Fruit fly (Drosophila melanogaster) whole organism, wandering third instar larva: ENCODE data around the gene CG43307.
A peak's percentile ranks its signal among the peaks of the same experiment; 100 is the strongest.

ENCODE experiments used
- CG32264 ChIP-seq: fragments of 200-800 bp; sonication (Bioruptor generic); optimal IDR thresholded peaks from 2 replicates; lab custom pipeline; 2016; ENCODE audit warnings: missing biosample characterization, missing genetic modification characterization
- CG9705 ChIP-seq: fragments of 200-800 bp; sonication (Bioruptor generic); optimal IDR thresholded peaks from 2 replicates; lab custom pipeline; 2018; ENCODE audit warnings: missing biosample characterization, mild to moderate bottlenecking, missing genetic modification characterization
- CrebA ChIP-seq: fragments of 200-800 bp; sonication (Bioruptor generic); optimal IDR thresholded peaks from 2 replicates; lab custom pipeline; 2016; ENCODE audit warnings: missing biosample characterization, mild to moderate bottlenecking, missing genetic modification characterization, borderline replicate concordance
- Dfd ChIP-seq: fragments of >200 bp; optimal IDR thresholded peaks from 2 replicates; lab custom pipeline; 2017; ENCODE audit warnings: missing biosample characterization, missing genetic modification characterization
- Dif ChIP-seq: fragments of 200-275, 200-300 bp; sonication (Bioruptor generic); optimal IDR thresholded peaks from 2 replicates; lab custom pipeline; 2018; ENCODE audit warnings: missing biosample characterization, missing genetic modification characterization; ENCODE audit not compliant: partially characterized antibody
- HLH106 ChIP-seq: fragments of 200-800 bp; optimal IDR thresholded peaks from 3 replicates; lab custom pipeline; 2019; ENCODE audit warnings: missing biosample characterization, mild to moderate bottlenecking, missing genetic modification characterization, moderate library complexity
- Hnf4 ChIP-seq: fragments of 200-800 bp; sonication (Bioruptor generic); optimal IDR thresholded peaks from 2 replicates; lab custom pipeline; 2016; ENCODE audit warnings: missing biosample characterization, mild to moderate bottlenecking, missing genetic modification characterization
- Hr78 ChIP-seq: fragments of >200 bp; optimal IDR thresholded peaks from 2 replicates; lab custom pipeline; 2017; ENCODE audit warnings: missing biosample characterization, missing genetic modification characterization
- Hr83 ChIP-seq: fragments of 200-300 bp; sonication (Bioruptor generic); optimal IDR thresholded peaks from 2 replicates; lab custom pipeline; 2016; ENCODE audit warnings: missing biosample characterization, mild to moderate bottlenecking, missing genetic modification characterization, moderate library complexity; ENCODE audit not compliant: poor library complexity, severe bottlenecking
- Mio ChIP-seq: sonication (Bioruptor generic); optimal IDR thresholded peaks from 2 replicates; lab custom pipeline; 2016; ENCODE audit warnings: missing biosample characterization, missing genetic modification characterization
- Myc ChIP-seq: fragments of >200 bp; optimal IDR thresholded peaks from 2 replicates; lab custom pipeline; 2017
- N ChIP-seq: fragments of >200 bp; optimal IDR thresholded peaks from 2 replicates; lab custom pipeline; 2018; ENCODE audit warnings: missing biosample characterization, missing external identifiers, missing genetic modification characterization
- OdsH ChIP-seq: fragments of 200-800 bp; sonication (Bioruptor generic); optimal IDR thresholded peaks from 2 replicates; lab custom pipeline; 2016; ENCODE audit warnings: missing biosample characterization, mild to moderate bottlenecking, missing genetic modification characterization
- Rel ChIP-seq, 2 experiments: fragments of 200-800 bp; sonication (Bioruptor generic) in 1 of 2; optimal IDR thresholded peaks; 2 replicates in 1 of 2; 3 replicates in 1 of 2; lab custom pipeline; 2016 to 2019; ENCODE audit warnings: mild to moderate bottlenecking in 2 of 2, missing biosample characterization in 2 of 2, missing genetic modification characterization in 2 of 2, moderate library complexity in 1 of 2
- Sp1 ChIP-seq: fragments of 200-800 bp; sonication (Bioruptor generic); optimal IDR thresholded peaks from 3 replicates; lab custom pipeline; 2019; ENCODE audit warnings: missing biosample characterization, mild to moderate bottlenecking, missing genetic modification characterization, moderate library complexity
- Vsx2 ChIP-seq: fragments of 200-300, 225-300 bp; sonication (Bioruptor generic); optimal IDR thresholded peaks from 2 replicates; lab custom pipeline; 2018; ENCODE audit warnings: missing biosample characterization, missing genetic modification characterization; ENCODE audit not compliant: partially characterized antibody
- br ChIP-seq: fragments of 200-800 bp; sonication (Bioruptor generic); optimal IDR thresholded peaks from 2 replicates; lab custom pipeline; 2016; ENCODE audit warnings: missing biosample characterization, missing genetic modification characterization
- dl ChIP-seq, 2 experiments: fragments of 175-275, 200-275 bp in 1 of 2; fragments of 200-275 bp in 1 of 2; sonication (Bioruptor generic); optimal IDR thresholded peaks; lab custom pipeline; 2018; ENCODE audit warnings: mild to moderate bottlenecking in 2 of 2, missing biosample characterization in 2 of 2, missing genetic modification characterization in 2 of 2, moderate library complexity in 2 of 2; ENCODE audit not compliant: partially characterized antibody in 2 of 2, insufficient read depth in 1 of 2
- dmrt93B ChIP-seq: fragments of 200-800 bp; sonication (Bioruptor generic); optimal IDR thresholded peaks from 2 replicates; lab custom pipeline; 2018; ENCODE audit warnings: missing biosample characterization, mild to moderate bottlenecking, missing genetic modification characterization
- dsf ChIP-seq: sonication (Bioruptor generic); optimal IDR thresholded peaks from 2 replicates; lab custom pipeline; 2016; ENCODE audit warnings: missing biosample characterization, missing genetic modification characterization, borderline replicate concordance
- ey ChIP-seq: fragments of 200-800 bp; sonication (Bioruptor generic); optimal IDR thresholded peaks from 2 replicates; lab custom pipeline; 2016; ENCODE audit warnings: missing biosample characterization, missing genetic modification characterization
- foxo ChIP-seq, 2 experiments: fragments of 200-800 bp; sonication (Bioruptor generic); optimal IDR thresholded peaks; 2 replicates in 1 of 2; 3 replicates in 1 of 2; lab custom pipeline; 2016 to 2017; ENCODE audit warnings: missing biosample characterization in 2 of 2, missing genetic modification characterization in 2 of 2
- fru ChIP-seq: fragments of 200-800 bp; sonication (Bioruptor generic); optimal IDR thresholded peaks from 3 replicates; lab custom pipeline; 2016; ENCODE audit warnings: missing biosample characterization, mild to moderate bottlenecking, missing genetic modification characterization
- h ChIP-seq: fragments of 200-800 bp; sonication (Bioruptor generic); optimal IDR thresholded peaks from 3 replicates; lab custom pipeline; 2016; ENCODE audit warnings: missing biosample characterization, mild to moderate bottlenecking, missing genetic modification characterization
- jim ChIP-seq: fragments of 175-275, 200-325 bp; sonication (Bioruptor generic); optimal IDR thresholded peaks from 2 replicates; lab custom pipeline; 2016; ENCODE audit warnings: missing biosample characterization, mild to moderate bottlenecking, missing genetic modification characterization
- lola ChIP-seq: fragments of >200 bp; optimal IDR thresholded peaks from 2 replicates; lab custom pipeline; 2017; ENCODE audit warnings: missing biosample characterization, missing genetic modification characterization
- pan ChIP-seq: fragments of >200 bp; optimal IDR thresholded peaks from 2 replicates; lab custom pipeline; 2017
- psq ChIP-seq: fragments of 200-800 bp; sonication (Bioruptor generic); optimal IDR thresholded peaks from 3 replicates; lab custom pipeline; 2017; ENCODE audit warnings: missing biosample characterization, mild to moderate bottlenecking, missing genetic modification characterization, moderate library complexity
- rgr ChIP-seq: fragments of 200-800 bp; sonication (Bioruptor generic); optimal IDR thresholded peaks from 3 replicates; lab custom pipeline; 2016; ENCODE audit warnings: missing biosample characterization, mild to moderate bottlenecking, missing genetic modification characterization
- sage ChIP-seq: fragments of 200-800 bp; sonication (Bioruptor generic); optimal IDR thresholded peaks from 2 replicates; lab custom pipeline; 2016; ENCODE audit warnings: missing biosample characterization, mild to moderate bottlenecking, missing genetic modification characterization
- sv ChIP-seq: fragments of 200-800 bp; sonication (Bioruptor generic); optimal IDR thresholded peaks from 3 replicates; lab custom pipeline; 2016; ENCODE audit warnings: missing biosample characterization, missing genetic modification characterization
- tai ChIP-seq: sonication (Bioruptor generic); optimal IDR thresholded peaks from 2 replicates; lab custom pipeline; 2016; ENCODE audit warnings: missing biosample characterization, missing genetic modification characterization
- usp ChIP-seq: fragments of >200 bp; optimal IDR thresholded peaks from 2 replicates; lab custom pipeline; 2017; ENCODE audit warnings: missing biosample characterization, missing genetic modification characterization
- woc ChIP-seq: sonication (Bioruptor generic); optimal IDR thresholded peaks from 2 replicates; lab custom pipeline; 2016; ENCODE audit warnings: missing biosample characterization, mild to moderate bottlenecking, missing genetic modification characterization

The CG43307 gene

DNA sequence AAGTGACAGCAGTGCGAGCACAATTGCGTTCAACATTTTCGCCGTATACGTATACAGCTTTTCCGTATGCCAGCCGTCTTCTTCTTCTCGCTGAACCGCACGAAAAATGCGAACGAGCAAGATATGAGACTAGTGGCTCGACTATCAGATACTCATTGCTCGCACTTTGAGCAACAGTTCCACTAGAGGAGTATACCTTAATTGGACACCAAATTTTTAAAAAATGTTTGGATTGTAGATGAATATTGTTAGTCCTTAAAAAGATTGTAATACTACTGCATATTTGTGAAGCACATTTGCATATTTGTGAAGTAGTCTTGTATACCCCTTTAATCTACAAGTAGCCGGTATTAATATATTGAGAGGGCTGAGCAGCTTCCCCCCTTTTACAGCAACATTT, 33.2 kb upstream of the CG43307 start:
- TF ChIP-seq fru (GFP tag; lab: Kevin White, UChicago) (peak; percentile 7), br (GFP tag; lab: Kevin White, UChicago) (no peak), dl (GFP tag; optimal IDR thresholded peaks at IDR 0.05; lab: Kevin White, UChicago; ENCODE audit: insufficient read depth in 1 of 2, partially characterized antibody in 2 of 2) (no peak), woc (GFP tag; lab: Kevin White, UChicago) (no peak), jim (GFP tag; lab: Kevin White, UChicago) (no peak), Hr78 (GFP tag; lab: Kevin White, UChicago) (no peak), Hnf4 (GFP tag; lab: Kevin White, UChicago) (no peak)

DNA sequence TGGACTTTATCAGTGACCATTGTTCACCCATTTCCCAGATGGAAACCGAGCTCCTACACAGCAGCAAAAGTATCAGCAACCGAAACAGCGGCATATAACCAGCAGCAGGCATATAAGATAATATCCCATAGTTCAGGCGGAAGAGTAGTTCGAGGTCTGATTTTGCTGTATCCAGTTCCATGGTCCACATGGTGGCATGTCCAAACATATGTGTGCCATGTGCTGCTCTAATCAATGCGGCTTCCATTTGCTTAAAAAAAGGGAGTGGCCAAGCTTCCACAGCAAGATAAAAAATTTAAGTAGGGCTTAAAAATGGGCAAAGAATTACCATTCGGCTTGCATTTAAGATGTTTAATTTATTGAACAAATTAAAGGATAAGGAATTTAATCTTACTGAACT, 30.7 kb upstream of the CG43307 start:
- TF ChIP-seq Dfd (no peak), Mio (GFP tag; lab: Kevin White, UChicago) (no peak), Hr83 (GFP tag; lab: Kevin White, UChicago) (no peak), psq (GFP tag; lab: Kevin White, UChicago) (no peak), jim (GFP tag; lab: Kevin White, UChicago) (no peak), HLH106 (tag; lab: Kevin White, UChicago) (no peak), CG9705 (no peak), foxo (GFP tag; optimal IDR thresholded peaks at IDR 0.05; lab: Kevin White, UChicago) (no peak), Hr78 (GFP tag; lab: Kevin White, UChicago) (no peak), usp (GFP tag; lab: Kevin White, UChicago) (no peak), dmrt93B (no peak), sv (GFP tag; lab: Kevin White, UChicago) (no peak)

DNA sequence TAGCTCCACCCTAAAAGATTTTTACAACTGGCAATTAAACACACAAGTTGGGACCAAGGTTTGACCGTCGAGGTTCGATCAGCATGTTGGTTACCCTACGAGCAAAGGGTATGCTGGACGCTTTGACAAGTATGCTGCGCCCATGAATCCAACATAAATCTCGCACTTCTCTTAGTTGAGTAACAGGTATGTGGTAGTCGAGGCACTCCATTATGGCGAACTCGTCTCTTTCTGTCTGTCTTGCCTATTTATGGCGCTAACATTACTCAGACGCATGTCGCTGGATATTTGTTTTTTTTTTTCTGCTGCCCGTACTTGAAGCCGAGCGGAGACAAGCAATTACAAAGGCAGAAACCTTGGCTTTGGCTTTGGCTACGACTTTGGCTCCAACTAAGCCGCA, 30.2 kb upstream of the CG43307 start:
- TF ChIP-seq Vsx2 (no peak), sv (GFP tag; lab: Kevin White, UChicago) (no peak), CrebA (GFP tag; lab: Kevin White, UChicago) (no peak), N (GFP tag; lab: Kevin White, UChicago) (no peak), Hnf4 (GFP tag; lab: Kevin White, UChicago) (no peak), sage (no peak)

DNA sequence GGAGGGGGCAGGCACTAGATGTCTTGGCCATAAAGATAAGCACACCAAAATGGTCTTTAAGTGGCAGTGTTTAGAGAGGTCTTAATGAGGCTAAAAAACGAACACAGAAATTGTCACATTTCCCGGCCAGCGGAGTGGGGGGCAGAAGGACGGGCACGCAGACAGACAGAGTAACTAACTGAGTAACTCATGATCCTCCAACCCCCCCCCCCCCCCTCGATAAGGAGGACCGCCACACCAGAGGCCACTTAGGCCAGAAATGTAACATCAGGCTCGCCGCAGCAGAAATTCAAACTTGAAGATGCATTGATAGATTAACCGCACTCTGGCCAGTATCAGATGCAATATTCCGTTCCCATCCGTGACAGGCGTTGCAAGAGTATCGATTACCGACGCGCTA, 28.5 kb upstream of the CG43307 start:
- TF ChIP-seq CG32264 (GFP tag; lab: Kevin White, UChicago) (no peak), Dif (GFP tag; lab: Kevin White, UChicago) (no peak), Rel (GFP tag; optimal IDR thresholded peaks at IDR 0.05; lab: Kevin White, UChicago) (no peak), Rel (tag; optimal IDR thresholded peaks at IDR 0.05; lab: Kevin White, UChicago) (no peak), sv (GFP tag; lab: Kevin White, UChicago) (no peak), lola (GFP tag; lab: Kevin White, UChicago) (no peak), fru (GFP tag; lab: Kevin White, UChicago) (no peak), rgr (GFP tag; lab: Kevin White, UChicago) (no peak), tai (GFP tag; lab: Kevin White, UChicago) (no peak), Myc (no peak), pan (lab: Kevin White, UChicago) (no peak), OdsH (GFP tag; lab: Kevin White, UChicago) (no peak), dmrt93B (no peak), Hr78 (GFP tag; lab: Kevin White, UChicago) (no peak), psq (GFP tag; lab: Kevin White, UChicago) (no peak), Hr83 (GFP tag; lab: Kevin White, UChicago) (no peak), jim (GFP tag; lab: Kevin White, UChicago) (no peak), h (GFP tag; lab: Kevin White, UChicago) (no peak), usp (GFP tag; lab: Kevin White, UChicago) (no peak), ey (GFP tag; lab: Kevin White, UChicago) (no peak), foxo (GFP tag; optimal IDR thresholded peaks at IDR 0.05; lab: Kevin White, UChicago) (no peak)

DNA sequence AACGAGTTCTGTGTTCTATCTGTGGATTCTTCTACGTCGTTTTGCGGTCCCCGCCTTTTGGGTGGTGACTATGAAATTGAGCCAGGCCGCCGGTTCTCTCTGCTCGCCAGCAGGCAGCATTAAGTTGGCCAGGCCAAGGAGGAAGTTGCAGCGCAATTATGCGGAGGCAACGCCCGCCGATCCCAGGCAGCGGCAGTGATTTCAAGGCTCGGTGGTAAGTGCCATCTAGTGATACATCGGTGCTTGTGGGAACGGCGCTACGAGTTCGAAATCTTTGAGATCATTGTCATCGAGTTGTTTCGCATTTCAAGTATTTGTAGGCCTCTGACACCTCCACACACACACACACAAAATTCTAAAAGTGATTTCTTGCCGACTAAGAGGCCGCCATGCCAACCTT, 27.6 kb upstream of the CG43307 start, which contains the start of gene CG31913:
Gene CG31913 (plus strand): TSS at position 301 of the 400 bp plus-strand sequence.
- TF ChIP-seq dl (GFP tag; optimal IDR thresholded peaks at IDR 0.05; lab: Kevin White, UChicago; ENCODE audit: insufficient read depth in 1 of 2, partially characterized antibody in 2 of 2): no peak
- no peak for TF ChIP-seq lola (GFP tag; lab: Kevin White, UChicago)
- no peak for TF ChIP-seq Dfd
- no peak for TF ChIP-seq h (GFP tag; lab: Kevin White, UChicago)
- TF ChIP-seq Rel (GFP tag; optimal IDR thresholded peaks at IDR 0.05; lab: Kevin White, UChicago): no peak
- TF ChIP-seq Rel (tag; optimal IDR thresholded peaks at IDR 0.05; lab: Kevin White, UChicago): no peak
- TF ChIP-seq dsf (GFP tag; lab: Kevin White, UChicago): no peak
- TF ChIP-seq HLH106 (tag; lab: Kevin White, UChicago): no peak
- TF ChIP-seq Mio (GFP tag; lab: Kevin White, UChicago): no peak
- TF ChIP-seq br (GFP tag; lab: Kevin White, UChicago): no peak
- TF ChIP-seq N (GFP tag; lab: Kevin White, UChicago): no peak
- no peak for TF ChIP-seq Sp1 (GFP tag; lab: Kevin White, UChicago)
- TF ChIP-seq Vsx2: no peak
- TF ChIP-seq sage: no peak
- no peak for TF ChIP-seq CG9705
- TF ChIP-seq Hr78 (GFP tag; lab: Kevin White, UChicago): no peak
- TF ChIP-seq, all 38 proteins: peak for 0
